Fruit fly (Drosophila melanogaster) whole organism, prepupa: ENCODE measurements around the gene Ogdh.

Experiments used
- Blimp-1 ChIP-seq: fragments of 200-800 bp; sonication (Bioruptor generic); optimal IDR thresholded peaks from 3 replicates; lab custom pipeline; 2017; ENCODE audit warnings: missing biosample characterization, missing genetic modification characterization, mild to moderate bottlenecking, moderate library complexity, missing genetic modification reagents
- CG11294 ChIP-seq: fragments of 200-800 bp; sonication (Bioruptor generic); IDR thresholded peaks from 2 replicates; pipeline ENCODE4 v1.3.6; 2022; ENCODE audit warnings: missing biosample characterization, missing genetic modification characterization
- CG11762 ChIP-seq: fragments of 200-800 bp; sonication (Bioruptor generic); optimal IDR thresholded peaks from 3 replicates; lab custom pipeline; 2016; ENCODE audit warnings: missing biosample characterization, missing genetic modification characterization; ENCODE audit not compliant: insufficient read depth
- CG11902 ChIP-seq: fragments of 200-800 bp; sonication (Bioruptor generic); optimal IDR thresholded peaks from 3 replicates; lab custom pipeline; 2016; ENCODE audit warnings: missing biosample characterization, missing genetic modification characterization
- CG16779 ChIP-seq: fragments of 200-800 bp; sonication (Bioruptor generic); optimal IDR thresholded peaks from 3 replicates; lab custom pipeline; 2017; ENCODE audit warnings: missing biosample characterization, mild to moderate bottlenecking, missing genetic modification characterization
- CG3032 ChIP-seq: fragments of 200-800 bp; optimal IDR thresholded peaks from 2 replicates; lab custom pipeline; 2019; ENCODE audit warnings: missing biosample characterization, mild to moderate bottlenecking, missing genetic modification characterization, moderate library complexity
- CG31627 ChIP-seq: fragments of 200-800 bp; sonication (Bioruptor generic); optimal IDR thresholded peaks from 3 replicates; lab custom pipeline; 2016; ENCODE audit warnings: missing biosample characterization, missing genetic modification characterization
- CG32006 ChIP-seq: fragments of 200-800 bp; sonication (Bioruptor generic); optimal IDR thresholded peaks from 3 replicates; lab custom pipeline; 2017; ENCODE audit warnings: missing biosample characterization, mild to moderate bottlenecking, missing genetic modification characterization
- CG34406 ChIP-seq: fragments of 200-800 bp; sonication (Bioruptor generic); optimal IDR thresholded peaks from 3 replicates; lab custom pipeline; 2016; ENCODE audit warnings: missing biosample characterization, missing genetic modification characterization
- CG3919 ChIP-seq: fragments of 200-800 bp; sonication (Bioruptor generic); optimal IDR thresholded peaks from 3 replicates; lab custom pipeline; 2016; ENCODE audit warnings: missing biosample characterization, missing genetic modification characterization
- CG4318 ChIP-seq: fragments of 200-800 bp; sonication (Bioruptor generic); optimal IDR thresholded peaks from 3 replicates; lab custom pipeline; 2017; ENCODE audit warnings: missing biosample characterization, mild to moderate bottlenecking, missing genetic modification characterization
- CG6163 ChIP-seq: fragments of 200-800 bp; sonication (Bioruptor generic); IDR thresholded peaks from 3 replicates; pipeline ENCODE4 v1.3.6; 2022; ENCODE audit warnings: missing biosample characterization, missing genetic modification characterization
- CG6276 ChIP-seq: fragments of 200-800 bp; sonication (Bioruptor generic); optimal IDR thresholded peaks from 2 replicates; lab custom pipeline; 2017; ENCODE audit warnings: missing biosample characterization, mild to moderate bottlenecking, missing genetic modification characterization
- CG6792 ChIP-seq: fragments of 200-800 bp; sonication (Bioruptor generic); optimal IDR thresholded peaks from 3 replicates; lab custom pipeline; 2016; ENCODE audit warnings: missing biosample characterization, missing genetic modification characterization
- CG6808 ChIP-seq: fragments of 200-800 bp; sonication (Bioruptor generic); optimal IDR thresholded peaks from 3 replicates; lab custom pipeline; 2017; ENCODE audit warnings: missing biosample characterization, missing genetic modification characterization, mild to moderate bottlenecking, moderate library complexity, missing genetic modification reagents
- CG6854 ChIP-seq: fragments of 200-800 bp; sonication (Bioruptor generic); optimal IDR thresholded peaks from 2 replicates; lab custom pipeline; 2017; ENCODE audit warnings: missing biosample characterization, mild to moderate bottlenecking, missing genetic modification characterization
- CG7368 ChIP-seq: fragments of 200-800 bp; sonication (Bioruptor generic); optimal IDR thresholded peaks from 3 replicates; lab custom pipeline; 2016; ENCODE audit warnings: missing biosample characterization, missing genetic modification characterization
- CG8119 ChIP-seq: fragments of 200-800 bp; sonication (Bioruptor generic); IDR thresholded peaks from 3 replicates; pipeline ENCODE4 v1.3.6; 2022; ENCODE audit warnings: missing biosample characterization, missing genetic modification characterization
- CG8632 ChIP-seq: fragments of 200-800 bp; sonication (Bioruptor generic); optimal IDR thresholded peaks from 3 replicates; lab custom pipeline; 2016; ENCODE audit warnings: missing biosample characterization, missing genetic modification characterization
- CG9139 ChIP-seq: fragments of 200-800 bp; sonication (Bioruptor generic); optimal IDR thresholded peaks from 3 replicates; lab custom pipeline; 2017; ENCODE audit warnings: missing biosample characterization, mild to moderate bottlenecking, missing genetic modification characterization
- Eip78C ChIP-seq: fragments of 200-800 bp; sonication (Bioruptor generic); peaks from one replicate; lab custom pipeline; 2016; ENCODE audit warnings: missing biosample characterization, missing genetic modification characterization
- Eip93F ChIP-seq: fragments of 200-800 bp; sonication (Bioruptor generic); optimal IDR thresholded peaks from 2 replicates; lab custom pipeline; 2016; ENCODE audit warnings: missing biosample characterization, mild to moderate bottlenecking, missing genetic modification characterization
- Ets21C ChIP-seq: fragments of 200-800 bp; sonication (Bioruptor generic); optimal IDR thresholded peaks from 3 replicates; lab custom pipeline; 2016; ENCODE audit warnings: missing biosample characterization, missing genetic modification characterization
- Ets96B ChIP-seq: fragments of 200-800 bp; optimal IDR thresholded peaks from 2 replicates; lab custom pipeline; 2019; ENCODE audit warnings: missing biosample characterization, mild to moderate bottlenecking, missing genetic modification characterization, moderate library complexity
- Gug ChIP-seq: fragments of 200-800 bp; sonication (Bioruptor generic); IDR thresholded peaks from 2 replicates; pipeline ENCODE4 v1.3.6; 2022; ENCODE audit warnings: missing biosample characterization, missing genetic modification characterization
- Hr39 ChIP-seq: fragments of 200-800 bp; sonication (Bioruptor generic); optimal IDR thresholded peaks from 2 replicates; lab custom pipeline; 2016; ENCODE audit warnings: missing biosample characterization, missing genetic modification characterization
- Hr4 ChIP-seq: fragments of 200-800 bp; sonication (Bioruptor generic); optimal IDR thresholded peaks from 3 replicates; lab custom pipeline; 2016; ENCODE audit warnings: missing biosample characterization, missing genetic modification characterization
- Lpt ChIP-seq: fragments of 200-800 bp; sonication (Bioruptor generic); optimal IDR thresholded peaks from 3 replicates; lab custom pipeline; 2016; ENCODE audit warnings: missing biosample characterization, missing genetic modification characterization
- Met ChIP-seq: fragments of 200-800 bp; sonication (Bioruptor generic); optimal IDR thresholded peaks from 3 replicates; lab custom pipeline; 2016; ENCODE audit warnings: missing biosample characterization, missing genetic modification characterization
- OdsH ChIP-seq: fragments of 200-800 bp; sonication (Bioruptor generic); optimal IDR thresholded peaks from 3 replicates; lab custom pipeline; 2016; ENCODE audit warnings: missing biosample characterization, missing genetic modification characterization
- Smox ChIP-seq: fragments of 200-800 bp; sonication (Bioruptor generic); optimal IDR thresholded peaks from 3 replicates; lab custom pipeline; 2016; ENCODE audit warnings: missing biosample characterization, missing genetic modification characterization
- Sox102F ChIP-seq: fragments of 200-800 bp; sonication (Bioruptor generic); optimal IDR thresholded peaks from 2 replicates; lab custom pipeline; 2016; ENCODE audit warnings: missing biosample characterization, mild to moderate bottlenecking, missing genetic modification characterization
- Sox14 ChIP-seq: fragments of 200-800 bp; sonication (Bioruptor generic); optimal IDR thresholded peaks from 3 replicates; lab custom pipeline; 2016; ENCODE audit warnings: missing biosample characterization, missing genetic modification characterization
- Sox15 ChIP-seq: fragments of 200-800 bp; sonication (Bioruptor generic); optimal IDR thresholded peaks from 3 replicates; lab custom pipeline; 2016; ENCODE audit warnings: missing biosample characterization, missing genetic modification characterization
- achi ChIP-seq: fragments of 200-800 bp; sonication (Bioruptor generic); optimal IDR thresholded peaks from 3 replicates; lab custom pipeline; 2016; ENCODE audit warnings: missing biosample characterization, missing genetic modification characterization
- acj6 ChIP-seq: fragments of 200-800 bp; sonication (Bioruptor generic); optimal IDR thresholded peaks from 3 replicates; lab custom pipeline; 2016; ENCODE audit warnings: missing biosample characterization, missing genetic modification characterization
- cyc ChIP-seq: fragments of 200-800 bp; sonication (Bioruptor generic); optimal IDR thresholded peaks from 3 replicates; lab custom pipeline; 2016; ENCODE audit warnings: missing biosample characterization, missing genetic modification characterization
- dac ChIP-seq: fragments of 200-800 bp; sonication (Bioruptor generic); optimal IDR thresholded peaks from 2 replicates; lab custom pipeline; 2017; ENCODE audit warnings: missing biosample characterization, mild to moderate bottlenecking, missing genetic modification characterization
- dsx ChIP-seq: fragments of 200-800 bp; optimal IDR thresholded peaks from 3 replicates; lab custom pipeline; 2019; ENCODE audit warnings: missing biosample characterization, mild to moderate bottlenecking, missing genetic modification characterization, moderate library complexity; ENCODE audit not compliant: poor library complexity, severe bottlenecking
- eg ChIP-seq: fragments of 200-800 bp; sonication (Bioruptor generic); IDR thresholded peaks from 3 replicates; pipeline ENCODE4 v1.3.6; 2022; ENCODE audit warnings: missing biosample characterization, missing genetic modification characterization
- esn ChIP-seq: fragments of 200-800 bp; sonication (Bioruptor generic); optimal IDR thresholded peaks from 2 replicates; lab custom pipeline; 2016; ENCODE audit warnings: missing biosample characterization, mild to moderate bottlenecking, missing genetic modification characterization, moderate library complexity
- fd85E ChIP-seq: fragments of 200-800 bp; sonication (Bioruptor generic); optimal IDR thresholded peaks from 3 replicates; lab custom pipeline; 2016; ENCODE audit warnings: missing biosample characterization, missing genetic modification characterization
- lz ChIP-seq: fragments of 200-800 bp; sonication (Bioruptor generic); optimal IDR thresholded peaks from 3 replicates; lab custom pipeline; 2016; ENCODE audit warnings: missing biosample characterization, missing genetic modification characterization
- net ChIP-seq: fragments of 200-800 bp; sonication (Bioruptor generic); optimal IDR thresholded peaks from 3 replicates; lab custom pipeline; 2016; ENCODE audit warnings: missing biosample characterization, missing genetic modification characterization
- pdm3 ChIP-seq: fragments of 200-800 bp; sonication (Bioruptor generic); optimal IDR thresholded peaks from 3 replicates; lab custom pipeline; 2016; ENCODE audit warnings: missing biosample characterization, missing genetic modification characterization
- salr ChIP-seq, 2 experiments: fragments of 200-800 bp; sonication (Bioruptor generic); optimal IDR thresholded peaks; 3 replicates each; lab custom pipeline; 2016 to 2018; ENCODE audit warnings: missing biosample characterization in 2 of 2, missing genetic modification characterization in 2 of 2, mild to moderate bottlenecking in 1 of 2
- spab ChIP-seq: fragments of 200-800 bp; sonication (Bioruptor generic); optimal IDR thresholded peaks from 2 replicates; lab custom pipeline; 2017; ENCODE audit warnings: missing biosample characterization, mild to moderate bottlenecking, missing genetic modification characterization, missing genetic modification reagents
- ss ChIP-seq, 2 experiments: fragments of 200-800 bp; sonication (Bioruptor generic); optimal IDR thresholded peaks; 2 replicates in 1 of 2; 3 replicates in 1 of 2; lab custom pipeline; 2017 to 2018; ENCODE audit warnings: mild to moderate bottlenecking in 2 of 2, missing biosample characterization in 2 of 2, missing genetic modification characterization in 2 of 2, moderate library complexity in 1 of 2
- svp ChIP-seq: fragments of 200-800 bp; sonication (Bioruptor generic); peaks from one replicate; lab custom pipeline; 2016; ENCODE audit warnings: missing biosample characterization, missing genetic modification characterization
- vri ChIP-seq: fragments of 200-800 bp; sonication (Bioruptor generic); optimal IDR thresholded peaks from 3 replicates; lab custom pipeline; 2016; ENCODE audit warnings: missing biosample characterization, mild to moderate bottlenecking, missing genetic modification characterization

Ogdh gene

dm6 chr3L:16988526-16988925 is 33.9 kb downstream of the Ogdh start:
- TF ChIP-seq svp (GFP tag; lab: Kevin White, UChicago) = peak; percentile 80
- TF ChIP-seq Smox = no peak

- no peak for TF ChIP-seq CG4318 (GFP tag; lab: Kevin White, UChicago)
- peak; percentile 83 for TF ChIP-seq CG6792 (GFP tag; lab: Kevin White, UChicago)
- TF ChIP-seq CG6276 (GFP tag; lab: Kevin White, UChicago) = peak; percentile 76
- peak; percentile 87 for TF ChIP-seq CG6854
- TF ChIP-seq achi = peak; percentile 82
- TF ChIP-seq Sox102F = peak; percentile 85
- peak; percentile 51 for TF ChIP-seq Gug (GFP tag; lab: Robert Waterston, UW)
- no peak for TF ChIP-seq CG9139 (GFP tag; lab: Kevin White, UChicago)
- peak; percentile 56 for TF ChIP-seq cyc (GFP tag; lab: Kevin White, UChicago)
- TF ChIP-seq CG11762 (GFP tag; lab: Kevin White, UChicago) = peak; percentile 77
- peak in 1 of 2 experiments; percentile 37 for TF ChIP-seq salr (GFP tag; optimal IDR thresholded peaks at IDR 0.05; lab: Kevin White, UChicago)
- peak; percentile 57 for TF ChIP-seq CG16779 (tag; lab: Kevin White, UChicago)
- peak; percentile 70 for TF ChIP-seq CG31627 (GFP tag; lab: Kevin White, UChicago)
- peak; percentile 81 for TF ChIP-seq lz
- TF ChIP-seq Eip78C (GFP tag; lab: Kevin White, UChicago) = peak; percentile 98
- peak; percentile 46 for TF ChIP-seq CG7368 (GFP tag; lab: Kevin White, UChicago)
- TF ChIP-seq Blimp-1 (GFP tag; lab: Kevin White, UChicago) = peak; percentile 73
- TF ChIP-seq spab (GFP tag; lab: Kevin White, UChicago) = peak; percentile 78
- TF ChIP-seq Sox14 (GFP tag; lab: Kevin White, UChicago) = peak; percentile 77
- peak; percentile 85 for TF ChIP-seq Ets96B (tag; lab: Kevin White, UChicago)
- TF ChIP-seq Lpt (GFP tag; lab: Kevin White, UChicago) = peak; percentile 67
- no peak for TF ChIP-seq fd85E
- no peak for TF ChIP-seq OdsH (GFP tag; lab: Kevin White, UChicago)
- peak; percentile 71 for TF ChIP-seq Hr39 (GFP tag; lab: Kevin White, UChicago)
- peak; percentile 88 to 90 for TF ChIP-seq ss (GFP tag; optimal IDR thresholded peaks at IDR 0.05; lab: Kevin White, UChicago)
- TF ChIP-seq net (GFP tag; lab: Kevin White, UChicago) = peak; percentile 87
- TF ChIP-seq CG8632 (GFP tag; lab: Kevin White, UChicago) = peak; percentile 87
- peak; percentile 81 for TF ChIP-seq acj6 (GFP tag; lab: Kevin White, UChicago)
- peak; percentile 85 for TF ChIP-seq CG34406 (GFP tag; lab: Kevin White, UChicago)
- peak; percentile 85 for TF ChIP-seq CG32006 (GFP tag; lab: Kevin White, UChicago)
- peak; percentile 45 for TF ChIP-seq Ets21C (GFP tag; lab: Kevin White, UChicago)
- peak; percentile 88 for TF ChIP-seq CG6808 (GFP tag; lab: Kevin White, UChicago)
- TF ChIP-seq Hr4 = no peak
- TF ChIP-seq CG3919 (GFP tag; lab: Kevin White, UChicago) = peak; percentile 83
- TF ChIP-seq CG8119 (GFP tag; lab: Robert Waterston, UW) = peak; percentile 90
- TF ChIP-seq vri (GFP tag; lab: Kevin White, UChicago) = peak; percentile 81
- TF ChIP-seq svp (GFP tag; lab: Kevin White, UChicago) = peak; percentile 93
- peak; percentile 82 for TF ChIP-seq CG3032 (tag; lab: Kevin White, UChicago)
- peak; percentile 67 for TF ChIP-seq Sox15 (GFP tag; lab: Kevin White, UChicago)
- TF ChIP-seq dac (GFP tag; lab: Kevin White, UChicago) = no peak
- TF ChIP-seq esn (GFP tag; lab: Kevin White, UChicago) = peak; percentile 92
- TF ChIP-seq dsx (GFP tag; lab: Kevin White, UChicago) = peak; percentile 91
- TF ChIP-seq pdm3 (GFP tag; lab: Kevin White, UChicago) = no peak
- peak; percentile 68 for TF ChIP-seq Eip93F (GFP tag; lab: Kevin White, UChicago)
- TF ChIP-seq CG11294 (GFP tag; lab: Robert Waterston, UW) = 0 out of 2 replicates have a peak, but pooled peaks have one; percentile 19
- TF ChIP-seq CG11902 (GFP tag; lab: Kevin White, UChicago) = peak; percentile 43
- peak; percentile 82 for TF ChIP-seq Smox
- peak; percentile 73; the same call in 1 of the 3 replicates for TF ChIP-seq eg (GFP tag; lab: Robert Waterston, UW)
- peak; percentile 76; the same call in 2 of the 3 replicates for TF ChIP-seq CG6163 (GFP tag; lab: Robert Waterston, UW)
- peak; percentile 91 for TF ChIP-seq Met
Measured at dm6 chr3L:16989169-16989568, 34.5 kb downstream of the Ogdh start.
